Fruit fly (Drosophila melanogaster): ENCODE measurements around the gene Tpr2.

- no peak for TF ChIP-seq CTCF (optimal IDR thresholded peaks at IDR 0.05)
- no peak for TF ChIP-seq CG8478 (optimal IDR thresholded peaks at IDR 0.05)
Measured at dm6 chr2L:16523091-16523490, 31.8 kb downstream of the Tpr2 start.
